4 fruit fly cellular contexts compared by ENCODE assay signal in genomic region chr3R:8120338-8120662, dm6.
TF ChIP-seq lines count a peak whose summit lies in the region.

No protein-coding gene starts in this region.

- TF ChIP-seq CTCF in whole organism, embryonic (GFP tag; optimal IDR thresholded peaks at IDR 0.05; lab: Kevin White, UChicago), result no peak

TF ChIP-seq in whole organism, embryonic, 481 proteins besides CTCF, POLR2A, EP300 and RAD21:
- TF ChIP-seq sens (GFP tag; lab: Kevin White, UChicago) (peak; percentile 14), Sry-β (GFP tag; optimal IDR thresholded peaks at IDR 0.05; lab: Kevin White, UChicago) (peak; percentile 76), CG30403 (GFP tag; optimal IDR thresholded peaks at IDR 0.05; lab: Kevin White, UChicago) (peak; percentile 9), GATAe (GFP tag; conservative IDR thresholded peaks at IDR 0.05; lab: Robert Waterston, UW) (0 out of 2 replicates have a peak, but pooled peaks have one; percentile 54), PHDP (tag; optimal IDR thresholded peaks at IDR 0.05; lab: Kevin White, UChicago) (no peak), E2f2 (GFP tag; IDR thresholded peaks at IDR 0.05; lab: Robert Waterston, UW) (0 out of 2 replicates have a peak, but pooled peaks have one; percentile 5), so (GFP tag; IDR thresholded peaks at IDR 0.05; lab: Robert Waterston, UW) (no peak), CG14441 (GFP tag; IDR thresholded peaks at IDR 0.05; lab: Robert Waterston, UW) (0 out of 2 replicates have a peak, but pooled peaks have one; percentile 3), HLH3B (GFP tag; IDR thresholded peaks at IDR 0.05; lab: Robert Waterston, UW) (0 out of 2 replicates have a peak, but pooled peaks have one; percentile 3), CG8359 (GFP tag; optimal IDR thresholded peaks at IDR 0.05; lab: Kevin White, UChicago; ENCODE audit: borderline replicate concordance) (no peak), CG18262 (tag; optimal IDR thresholded peaks at IDR 0.05; lab: Kevin White, UChicago) (peak; percentile 29)

TF ChIP-seq in whole organism, prepupa, 60 proteins besides CTCF, POLR2A, EP300 and RAD21:
- TF ChIP-seq CG32006 (GFP tag; optimal IDR thresholded peaks at IDR 0.05; lab: Kevin White, UChicago) (peak; percentile 34), CG11902 (GFP tag; optimal IDR thresholded peaks at IDR 0.05; lab: Kevin White, UChicago) (peak; percentile 25), CG10631 (GFP tag; optimal IDR thresholded peaks at IDR 0.05; lab: Kevin White, UChicago) (peak; percentile 21), Eip78C (GFP tag; lab: Kevin White, UChicago) (peak; percentile 86), spab (GFP tag; optimal IDR thresholded peaks at IDR 0.05; lab: Kevin White, UChicago) (no peak), OdsH (GFP tag; optimal IDR thresholded peaks at IDR 0.05; lab: Kevin White, UChicago) (peak; percentile 73), CG3919 (GFP tag; optimal IDR thresholded peaks at IDR 0.05; lab: Kevin White, UChicago) (peak; percentile 51), net (GFP tag; optimal IDR thresholded peaks at IDR 0.05; lab: Kevin White, UChicago) (peak; percentile 7), CG31627 (GFP tag; optimal IDR thresholded peaks at IDR 0.05; lab: Kevin White, UChicago) (peak; percentile 31), Hr39 (GFP tag; optimal IDR thresholded peaks at IDR 0.05; lab: Kevin White, UChicago) (no peak), fd85E (GFP tag; optimal IDR thresholded peaks at IDR 0.05; lab: Kevin White, UChicago) (no peak), CG11762 (GFP tag; optimal IDR thresholded peaks at IDR 0.05; lab: Kevin White, UChicago; ENCODE audit: insufficient read depth) (peak; percentile 52), Hr4 (GFP tag; optimal IDR thresholded peaks at IDR 0.05; lab: Kevin White, UChicago) (peak; percentile 31), CG3032 (tag; optimal IDR thresholded peaks at IDR 0.05; lab: Kevin White, UChicago) (peak; percentile 11), cyc (GFP tag; optimal IDR thresholded peaks at IDR 0.05; lab: Kevin White, UChicago) (peak; percentile 22), Eip93F (GFP tag; optimal IDR thresholded peaks at IDR 0.05; lab: Kevin White, UChicago) (no peak), CG8319 (GFP tag; optimal IDR thresholded peaks at IDR 0.05; lab: Kevin White, UChicago) (peak; percentile 41)

TF ChIP-seq in whole organism, pupa, 21 proteins besides CTCF, POLR2A, EP300 and RAD21:
- TF ChIP-seq CG14655 (GFP tag; optimal IDR thresholded peaks at IDR 0.05; lab: Kevin White, UChicago) (peak; percentile 8), CG15710 (tag; optimal IDR thresholded peaks at IDR 0.05; lab: Kevin White, UChicago) (no peak), Snoo (tag; optimal IDR thresholded peaks at IDR 0.05; lab: Kevin White, UChicago) (peak; percentile 70), CG13204 (GFP tag; optimal IDR thresholded peaks at IDR 0.05; lab: Kevin White, UChicago) (no peak)

TF ChIP-seq in whole organism, wandering third instar larva, 38 proteins besides CTCF, POLR2A, EP300 and RAD21:
- TF ChIP-seq OdsH (GFP tag; optimal IDR thresholded peaks at IDR 0.05; lab: Kevin White, UChicago) (no peak), Myc (optimal IDR thresholded peaks at IDR 0.05; lab: Kevin White, UChicago) (peak; percentile 86), Rel (GFP tag; optimal IDR thresholded peaks at IDR 0.05; lab: Kevin White, UChicago) (no peak), Rel (tag; optimal IDR thresholded peaks at IDR 0.05; lab: Kevin White, UChicago) (peak; percentile 49)
